Worm (Caenorhabditis elegans): ENCODE measurements around the gene H20E11.1.

The H20E11.1 gene

DNA sequence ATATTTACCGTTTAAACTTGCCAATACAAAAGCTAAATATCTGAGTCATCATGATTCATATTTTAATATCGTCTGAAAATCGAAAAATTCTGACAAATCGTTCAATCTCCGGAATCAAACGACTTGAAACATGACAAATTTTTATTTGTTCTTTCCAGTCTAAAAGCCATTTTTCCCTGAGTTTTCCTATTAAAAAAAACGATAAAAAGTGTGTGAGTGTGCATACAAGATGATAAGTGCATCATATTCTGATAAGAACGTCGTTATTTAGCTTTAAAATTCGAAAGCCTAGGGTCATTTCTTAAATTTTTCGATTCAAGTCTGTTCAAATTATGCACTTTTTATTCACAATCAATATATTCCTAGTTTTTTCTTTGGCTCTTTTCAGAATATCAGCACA is at the start of gene H20E11.1:
Gene H20E11.1, plus strand, starts transcription at position 244 of the 400 bp plus-strand sequence.
- TF ChIP-seq B0310.2 (tag; optimal IDR thresholded peaks at IDR 0.05) = no peak
- TF ChIP-seq F13C5.2 (tag; optimal IDR thresholded peaks at IDR 0.05) = no peak
- TF ChIP-seq hnd-1 (tag; optimal IDR thresholded peaks at IDR 0.05) = no peak
- no peak for TF ChIP-seq ceh-36 (tag; optimal IDR thresholded peaks at IDR 0.05)
- no peak for TF ChIP-seq aly-1 (tag; optimal IDR thresholded peaks at IDR 0.05)
- no peak for TF ChIP-seq ets-7 (tag; optimal IDR thresholded peaks at IDR 0.05)
- no peak for TF ChIP-seq hmbx-1 (tag; optimal IDR thresholded peaks at IDR 0.05)
- no peak for TF ChIP-seq sea-1 (GFP tag; conservative IDR thresholded peaks at IDR 0.05)
- TF ChIP-seq ama-1 (optimal IDR thresholded peaks at IDR 0.05) = no peak
- TF ChIP-seq hmg-4 (GFP tag; optimal IDR thresholded peaks at IDR 0.05) = no peak
- TF ChIP-seq tbx-37 (GFP tag; conservative IDR thresholded peaks at IDR 0.05) = no peak

DNA sequence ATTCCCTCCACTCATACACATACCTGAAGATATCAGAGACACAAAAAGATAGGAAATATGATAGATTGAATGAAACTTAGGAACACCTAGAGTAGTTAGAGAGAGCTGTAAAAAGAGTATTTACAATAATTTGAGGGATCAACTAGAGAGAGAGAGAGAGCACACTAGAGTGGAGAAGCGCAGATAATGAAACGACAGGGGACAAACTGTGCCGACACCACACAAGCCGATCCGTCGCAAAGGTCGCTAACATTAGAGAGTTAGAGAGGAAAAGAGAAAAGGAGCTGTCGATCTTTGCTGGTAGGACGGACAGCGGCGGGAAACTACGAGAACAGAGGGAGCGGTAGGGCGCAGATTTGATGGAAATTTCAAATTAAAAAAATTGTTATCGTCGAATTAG is 44.8 kb upstream of the H20E11.1 start, which contains the start of gene dyci-1:
Gene dyci-1, minus strand, starts transcription at position 122 of the 400 bp plus-strand sequence.
- TF ChIP-seq hmbx-1 (tag; optimal IDR thresholded peaks at IDR 0.05) = no peak
- no peak for TF ChIP-seq tbx-37 (GFP tag; conservative IDR thresholded peaks at IDR 0.05)
- TF ChIP-seq ama-1 (optimal IDR thresholded peaks at IDR 0.05) = no peak
- TF ChIP-seq pes-1 (GFP tag; IDR thresholded peaks at IDR 0.05) = no peak
- TF ChIP-seq tra-4 (tag; optimal IDR thresholded peaks at IDR 0.05) = no peak
- TF ChIP-seq scrt-1 (GFP tag; IDR thresholded peaks at IDR 0.05) = no peak
- no peak for TF ChIP-seq hmg-4 (GFP tag; optimal IDR thresholded peaks at IDR 0.05)
- no peak for TF ChIP-seq ceh-13 (GFP tag; optimal IDR thresholded peaks at IDR 0.05)
- TF ChIP-seq hnd-1 (tag; optimal IDR thresholded peaks at IDR 0.05) = no peak
- no peak for TF ChIP-seq tbx-11 (GFP tag; IDR thresholded peaks at IDR 0.05)
- no peak for TF ChIP-seq ets-7 (tag; optimal IDR thresholded peaks at IDR 0.05)
- TF ChIP-seq sea-1 (GFP tag; conservative IDR thresholded peaks at IDR 0.05) = no peak
- no peak for TF ChIP-seq ceh-36 (tag; optimal IDR thresholded peaks at IDR 0.05)
- TF ChIP-seq B0310.2 (tag; optimal IDR thresholded peaks at IDR 0.05) = no peak
- TF ChIP-seq F13C5.2 (tag; optimal IDR thresholded peaks at IDR 0.05) = no peak
- no peak for TF ChIP-seq aly-1 (tag; optimal IDR thresholded peaks at IDR 0.05)
- TF ChIP-seq flt-1 (GFP tag; IDR thresholded peaks at IDR 0.05) = no peak

DNA sequence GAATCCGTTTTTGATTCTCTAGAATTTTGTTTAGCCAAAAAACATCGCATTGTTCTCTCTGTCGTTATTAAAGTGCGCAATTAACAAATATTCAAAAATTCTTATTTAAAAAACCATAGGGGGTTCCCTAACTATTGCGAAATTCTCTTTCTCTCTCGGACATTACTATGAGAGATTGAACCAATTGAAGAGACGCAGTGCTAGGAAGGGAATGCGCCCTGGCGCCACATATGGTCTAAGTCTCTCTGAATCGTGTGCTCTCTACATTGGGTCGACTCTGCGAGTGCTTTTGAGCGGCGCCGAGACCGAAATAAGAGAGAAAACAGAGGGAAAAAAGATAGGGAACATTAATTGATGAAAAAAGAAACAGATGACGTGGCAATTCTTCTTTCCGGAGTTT is 44.1 kb upstream of the H20E11.1 start:
- no peak for TF ChIP-seq ama-1 (optimal IDR thresholded peaks at IDR 0.05)
- no peak for TF ChIP-seq aly-1 (tag; optimal IDR thresholded peaks at IDR 0.05)
- no peak for TF ChIP-seq ceh-13 (GFP tag; optimal IDR thresholded peaks at IDR 0.05)
- no peak for TF ChIP-seq tbx-11 (GFP tag; IDR thresholded peaks at IDR 0.05)
- no peak for TF ChIP-seq B0310.2 (tag; optimal IDR thresholded peaks at IDR 0.05)
- no peak for TF ChIP-seq hmg-4 (GFP tag; optimal IDR thresholded peaks at IDR 0.05)
- TF ChIP-seq ceh-36 (tag; optimal IDR thresholded peaks at IDR 0.05) = no peak
- TF ChIP-seq sea-1 (GFP tag; conservative IDR thresholded peaks at IDR 0.05) = no peak
- no peak for TF ChIP-seq tra-4 (tag; optimal IDR thresholded peaks at IDR 0.05)
- no peak for TF ChIP-seq flt-1 (GFP tag; IDR thresholded peaks at IDR 0.05)
- no peak for TF ChIP-seq ets-7 (tag; optimal IDR thresholded peaks at IDR 0.05)
- no peak for TF ChIP-seq tbx-37 (GFP tag; conservative IDR thresholded peaks at IDR 0.05)
- no peak for TF ChIP-seq F13C5.2 (tag; optimal IDR thresholded peaks at IDR 0.05)
- TF ChIP-seq hmbx-1 (tag; optimal IDR thresholded peaks at IDR 0.05) = no peak
- TF ChIP-seq scrt-1 (GFP tag; IDR thresholded peaks at IDR 0.05) = no peak
- TF ChIP-seq pes-1 (GFP tag; IDR thresholded peaks at IDR 0.05) = no peak
- TF ChIP-seq hnd-1 (tag; optimal IDR thresholded peaks at IDR 0.05) = no peak

DNA sequence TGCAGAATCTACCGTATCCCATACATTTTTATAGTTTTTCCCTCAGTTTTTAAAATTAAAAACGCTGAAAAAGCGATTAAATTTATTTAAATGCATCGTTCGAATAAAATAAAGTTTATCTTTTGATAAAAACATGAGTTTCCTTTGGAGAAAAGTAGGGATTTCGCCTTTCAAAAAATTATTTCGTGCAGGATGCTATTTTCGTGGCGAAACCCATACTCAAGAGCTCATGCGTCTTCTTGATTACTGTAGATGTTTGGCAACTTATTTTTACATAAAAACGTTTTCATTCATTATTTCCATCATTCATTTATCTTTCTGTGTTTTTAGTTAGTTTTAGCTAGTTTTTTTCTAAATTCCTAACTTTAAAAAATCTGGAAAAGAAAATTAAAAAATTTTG is 40.0 kb upstream of the H20E11.1 start:
- TF ChIP-seq tra-4 (tag; optimal IDR thresholded peaks at IDR 0.05) (no peak), ama-1 (optimal IDR thresholded peaks at IDR 0.05) (no peak), hmg-4 (GFP tag; optimal IDR thresholded peaks at IDR 0.05) (no peak), F13C5.2 (tag; optimal IDR thresholded peaks at IDR 0.05) (no peak), sea-1 (GFP tag; conservative IDR thresholded peaks at IDR 0.05) (no peak), hnd-1 (tag; optimal IDR thresholded peaks at IDR 0.05) (no peak)

DNA sequence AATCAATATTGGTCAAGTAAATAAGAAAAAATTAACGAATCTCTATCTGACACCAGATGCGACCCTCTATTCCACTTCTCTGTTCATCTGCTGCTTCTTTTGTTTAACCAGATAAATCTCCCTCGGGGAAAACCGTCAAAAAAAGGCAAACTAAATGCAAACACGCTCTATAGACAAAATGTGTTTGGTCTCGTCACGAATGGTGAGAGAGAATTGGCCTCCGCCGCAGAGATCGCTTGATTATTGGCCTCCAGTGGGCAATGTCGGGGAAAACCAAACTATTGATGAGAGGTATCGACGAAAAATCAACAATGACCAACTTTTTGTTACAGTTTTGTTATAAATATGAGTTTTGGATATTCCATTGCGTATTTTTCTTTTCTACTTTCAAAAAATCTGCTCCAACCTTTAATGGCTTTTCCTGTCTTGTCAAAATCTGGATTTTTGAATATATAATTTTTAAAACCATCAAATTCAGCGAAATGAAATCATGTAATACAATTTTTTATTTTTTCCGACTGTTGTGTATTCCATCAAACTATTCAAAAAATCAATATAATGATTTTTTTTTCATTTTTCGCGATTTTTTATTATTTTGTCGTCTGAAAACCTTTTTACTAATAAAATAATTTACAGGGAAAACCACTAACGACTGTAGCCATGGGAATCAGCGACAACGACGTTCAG is 39.4 kb upstream of the H20E11.1 start, which contains the start of the genes C17H12.2 and vha-8:
Gene C17H12.2, minus strand, starts transcription at position 51 of the 687 bp plus-strand sequence.
Gene vha-8, plus strand, starts transcription at position 637 of the 687 bp plus-strand sequence.
- TF ChIP-seq flt-1 (GFP tag; IDR thresholded peaks at IDR 0.05) (0 out of 2 replicates have a peak, but pooled peaks have one; percentile 38), ceh-36 (tag; optimal IDR thresholded peaks at IDR 0.05) (no peak), tbx-37 (GFP tag; conservative IDR thresholded peaks at IDR 0.05) (0 out of 2 replicates have a peak, but pooled peaks have one; percentile 15), tra-4 (tag; optimal IDR thresholded peaks at IDR 0.05) (no peak), sea-1 (GFP tag; conservative IDR thresholded peaks at IDR 0.05) (0 out of 2 replicates have a peak, but pooled peaks have one; percentile 13), F13C5.2 (tag; optimal IDR thresholded peaks at IDR 0.05) (peak; percentile 58), ceh-13 (GFP tag; optimal IDR thresholded peaks at IDR 0.05) (no peak), B0310.2 (tag; optimal IDR thresholded peaks at IDR 0.05) (no peak), hmg-4 (GFP tag; optimal IDR thresholded peaks at IDR 0.05) (peak; percentile 48)

DNA sequence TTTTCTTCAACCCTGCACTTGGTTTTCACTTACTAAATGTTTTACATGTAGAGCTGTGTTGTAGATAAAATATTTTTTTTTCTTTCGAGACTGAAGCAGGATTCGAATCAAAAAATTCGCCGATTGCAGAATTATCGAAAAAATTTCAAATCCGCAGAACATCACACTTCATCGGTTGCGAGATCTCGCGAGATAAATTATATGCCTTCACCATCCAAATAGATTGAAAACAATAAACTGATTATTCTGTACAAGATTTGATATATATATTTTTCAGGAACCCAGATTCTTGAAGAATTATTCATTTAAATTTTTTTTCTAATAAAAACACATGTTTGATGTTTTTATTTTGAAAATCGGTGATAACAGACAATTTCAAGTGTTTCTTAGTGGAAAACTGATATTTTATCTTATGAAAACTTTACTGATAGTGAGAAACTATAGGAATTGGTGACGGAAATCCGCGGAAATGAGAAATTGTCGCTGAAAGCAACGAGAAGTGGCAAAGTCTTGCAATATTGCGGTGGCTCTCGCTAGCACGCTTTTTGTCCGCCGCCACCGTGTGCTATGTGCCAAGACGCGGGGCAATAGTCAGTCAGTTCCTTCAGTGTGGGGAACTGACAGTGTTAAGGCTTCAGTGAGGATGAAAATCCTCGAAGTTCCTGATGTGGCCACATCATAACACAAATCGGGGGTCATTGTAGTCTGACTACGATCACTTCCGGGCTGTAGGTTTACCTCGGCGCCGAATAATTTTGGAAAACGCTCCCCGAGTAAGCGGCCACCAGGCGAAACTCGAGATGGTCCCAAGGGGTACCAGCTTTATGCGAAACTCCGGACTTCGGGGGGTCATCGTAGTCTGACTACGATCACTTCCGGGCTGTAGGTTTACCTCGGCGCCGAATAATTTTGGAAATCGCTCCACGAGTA is 37.3 kb upstream of the H20E11.1 start:
- no peak for TF ChIP-seq pes-1 (GFP tag; IDR thresholded peaks at IDR 0.05)
- no peak for TF ChIP-seq F13C5.2 (tag; optimal IDR thresholded peaks at IDR 0.05)
- no peak for TF ChIP-seq tbx-37 (GFP tag; conservative IDR thresholded peaks at IDR 0.05)
- no peak for TF ChIP-seq hnd-1 (tag; optimal IDR thresholded peaks at IDR 0.05)
- no peak for TF ChIP-seq B0310.2 (tag; optimal IDR thresholded peaks at IDR 0.05)

All from whole organism, early embryonic.